Worm (Caenorhabditis elegans) whole organism, young adult: Measurements from ENCODE around the gene C06B3.7.

Experiments used
- B0035.1 ChIP-seq: sonication (generic microtip); optimal IDR thresholded peaks from 2 replicates; lab custom pipeline; 2016; ENCODE audit warnings: missing genetic modification characterization, mild to moderate bottlenecking, missing compliant biosample characterization, missing genotype, missing genetic modification reagents
- B0336.3 ChIP-seq: fragments of 200-800 bp; sonication (Bioruptor generic); IDR thresholded peaks from 2 replicates; pipeline ENCODE4 v1.3.6; 2022; ENCODE audit warnings: missing genetic modification characterization, missing compliant biosample characterization
- C06A6.2 ChIP-seq: fragments of 200-800 bp; sonication (Bioruptor generic); conservative IDR thresholded peaks from 2 replicates; pipeline ENCODE4 v1.3.6; 2022; ENCODE audit warnings: missing genetic modification characterization, missing compliant biosample characterization
- F23B12.7 ChIP-seq: sonication (generic microtip); optimal IDR thresholded peaks from 2 replicates; lab custom pipeline; 2017; ENCODE audit warnings: missing genetic modification characterization, mild to moderate bottlenecking, missing compliant biosample characterization, antibody characterized with exemption, moderate library complexity; ENCODE audit not compliant: insufficient read depth
- F39B2.1 ChIP-seq: fragments of 200-800 bp; sonication (Bioruptor generic); IDR thresholded peaks from 2 replicates; pipeline ENCODE4 v1.3.6; 2022; ENCODE audit warnings: missing genetic modification reagents, missing genetic modification characterization, missing compliant biosample characterization
- F57C9.4 ChIP-seq: sonication (generic microtip); optimal IDR thresholded peaks from 2 replicates; lab custom pipeline; 2017; ENCODE audit warnings: mild to moderate bottlenecking, missing genetic modification characterization, missing compliant biosample characterization
- T07F8.4 ChIP-seq: sonication (generic microtip); optimal IDR thresholded peaks from 2 replicates; lab custom pipeline; 2016; ENCODE audit warnings: mild to moderate bottlenecking, missing genetic modification characterization, moderate library complexity, missing compliant biosample characterization
- Y95B8A.8 ChIP-seq: fragments of 200-800 bp; sonication (Bioruptor generic); IDR thresholded peaks from 2 replicates; pipeline ENCODE4 v1.3.6; 2022; ENCODE audit warnings: missing genetic modification reagents, missing genetic modification characterization, missing compliant biosample characterization
- athp-1 ChIP-seq: sonication (generic microtip); optimal IDR thresholded peaks from 2 replicates; lab custom pipeline; 2017; ENCODE audit warnings: mild to moderate bottlenecking, missing genetic modification characterization, missing compliant biosample characterization
- attf-6 ChIP-seq: fragments of 200-800 bp; sonication (Bioruptor generic); IDR thresholded peaks from 2 replicates; pipeline ENCODE4 v1.3.6; 2022; ENCODE audit warnings: missing genetic modification reagents, missing genetic modification characterization, missing compliant biosample characterization
- bed-2 ChIP-seq: fragments of 200-800 bp; sonication (Bioruptor generic); IDR thresholded peaks from 2 replicates; pipeline ENCODE4 v1.3.6; 2022; ENCODE audit warnings: missing genetic modification reagents, missing genetic modification characterization, missing compliant biosample characterization
- ccch-3 ChIP-seq: fragments of 200-800 bp; sonication (Bioruptor generic); optimal IDR thresholded peaks from 2 replicates; lab custom pipeline; 2018; ENCODE audit warnings: mild to moderate bottlenecking, missing genetic modification characterization, missing compliant biosample characterization
- ceh-58 ChIP-seq: fragments of 200-800 bp; sonication (Bioruptor generic); IDR thresholded peaks from 2 replicates; pipeline ENCODE4 v1.3.6; 2022; ENCODE audit warnings: missing genetic modification characterization, missing compliant biosample characterization
- ceh-91 ChIP-seq: fragments of 200-800 bp; sonication (Bioruptor generic); IDR thresholded peaks from 2 replicates; pipeline ENCODE4 v1.3.6; 2022; ENCODE audit warnings: missing genetic modification reagents, missing genetic modification characterization, missing compliant biosample characterization
- egl-44 ChIP-seq: fragments of 200-800 bp; sonication (Bioruptor generic); IDR thresholded peaks from 2 replicates; pipeline ENCODE4 v1.3.6; 2022; ENCODE audit warnings: missing genetic modification reagents, missing genetic modification characterization, missing compliant biosample characterization
- egrh-3 ChIP-seq: fragments of 200-800 bp; sonication (Bioruptor generic); IDR thresholded peaks from 2 replicates; pipeline ENCODE4 v1.3.6; 2022; ENCODE audit warnings: missing genetic modification reagents, missing genetic modification characterization, missing compliant biosample characterization
- gei-17 ChIP-seq: fragments of 200-800 bp; sonication (Bioruptor generic); optimal IDR thresholded peaks from 2 replicates; lab custom pipeline; 2018; ENCODE audit warnings: mild to moderate bottlenecking, missing genetic modification characterization, missing compliant biosample characterization
- him-1 ChIP-seq: sonication (generic microtip); optimal IDR thresholded peaks from 2 replicates; lab custom pipeline; 2016; ENCODE audit warnings: missing genotype, missing genetic modification reagents, missing genetic modification characterization, missing compliant biosample characterization
- hrde-1 ChIP-seq: sonication (generic microtip); optimal IDR thresholded peaks from 2 replicates; lab custom pipeline; 2016; ENCODE audit warnings: missing genetic modification characterization, mild to moderate bottlenecking, missing compliant biosample characterization, moderate library complexity, missing genotype, missing genetic modification reagents, borderline replicate concordance
- let-526 ChIP-seq: fragments of 200-800 bp; sonication (Bioruptor generic); IDR thresholded peaks from 2 replicates; pipeline ENCODE4 v1.3.6; 2022; ENCODE audit warnings: missing genetic modification reagents, missing genetic modification characterization, missing compliant biosample characterization
- lin-26 ChIP-seq: fragments of 200-800 bp; sonication (Bioruptor generic); IDR thresholded peaks from 2 replicates; pipeline ENCODE4 v1.3.6; 2022; ENCODE audit warnings: missing genetic modification reagents, missing genetic modification characterization, missing compliant biosample characterization
- lin-40 ChIP-seq: sonication (generic microtip); optimal IDR thresholded peaks from 2 replicates; lab custom pipeline; 2016; ENCODE audit warnings: missing genetic modification characterization, mild to moderate bottlenecking, missing compliant biosample characterization, missing genotype, missing genetic modification reagents
- madf-6 ChIP-seq: fragments of 200-800 bp; sonication (Bioruptor generic); IDR thresholded peaks from 2 replicates; pipeline ENCODE4 v1.3.6; 2022; ENCODE audit warnings: missing genetic modification reagents, missing genetic modification characterization, missing compliant biosample characterization
- nfyb-1 ChIP-seq: fragments of 200-800 bp; sonication (Bioruptor generic); IDR thresholded peaks from 2 replicates; pipeline ENCODE4 v1.3.6; 2022; ENCODE audit warnings: missing genetic modification reagents, missing genetic modification characterization, missing compliant biosample characterization
- nhr-90 ChIP-seq: sonication (generic microtip); optimal IDR thresholded peaks from 2 replicates; lab custom pipeline; 2016; ENCODE audit warnings: missing genotype, mild to moderate bottlenecking, missing genetic modification characterization, missing compliant biosample characterization
- rec-8 ChIP-seq, 2 experiments: sonication (generic microtip); optimal IDR thresholded peaks; 2 replicates each; lab custom pipeline; 2016; ENCODE audit warnings: mild to moderate bottlenecking in 2 of 2, missing genetic modification characterization in 2 of 2, missing genetic modification reagents in 2 of 2, missing genotype in 2 of 2, missing biosample characterization in 1 of 2, missing compliant biosample characterization in 1 of 2, moderate library complexity in 1 of 2
- rpc-1 ChIP-seq, 2 experiments: fragments of 150-350 bp in 1 of 2; sonication (generic microtip) in 1 of 2; optimal IDR thresholded peaks; 2 replicates each; lab custom pipeline; 2014 to 2018; ENCODE audit warnings: missing biosample characterization in 1 of 2, missing genetic modification characterization in 1 of 2, missing genetic modification reagents in 1 of 2, missing genotype in 1 of 2
- snpc-1.1 ChIP-seq: sonication (generic microtip); optimal IDR thresholded peaks from 2 replicates; lab custom pipeline; 2017; ENCODE audit warnings: missing genetic modification characterization, mild to moderate bottlenecking, missing compliant biosample characterization, antibody characterized with exemption, moderate library complexity, missing genotype, missing genetic modification reagents; ENCODE audit not compliant: insufficient read depth
- tbx-9 ChIP-seq: sonication (generic microtip); optimal IDR thresholded peaks from 2 replicates; lab custom pipeline; 2016; ENCODE audit warnings: borderline replicate concordance, missing genetic modification characterization, inconsistent platforms, missing compliant biosample characterization
- tlf-1 ChIP-seq: fragments of 200-800 bp; sonication (Bioruptor generic); optimal IDR thresholded peaks from 2 replicates; lab custom pipeline; 2018; ENCODE audit warnings: mild to moderate bottlenecking, missing genetic modification characterization, missing compliant biosample characterization
- unc-62 ChIP-seq: fragments of 150-350 bp; optimal IDR thresholded peaks from 2 replicates; lab custom pipeline; 2014; ENCODE audit warnings: missing biosample characterization, missing genetic modification reagents, missing genetic modification characterization
- ztf-22 ChIP-seq: fragments of 200-800 bp; sonication (Bioruptor generic); optimal IDR thresholded peaks from 2 replicates; lab custom pipeline; 2018; ENCODE audit warnings: mild to moderate bottlenecking, missing genetic modification characterization, moderate library complexity, missing compliant biosample characterization
- ztf-25 ChIP-seq: fragments of 200-800 bp; sonication (Bioruptor generic); IDR thresholded peaks from 2 replicates; pipeline ENCODE4 v1.3.6; 2022; ENCODE audit warnings: missing genetic modification reagents, missing genetic modification characterization, missing compliant biosample characterization
- ztf-28 ChIP-seq: fragments of 200-800 bp; sonication (Bioruptor generic); IDR thresholded peaks from 2 replicates; pipeline ENCODE4 v1.3.6; 2022; ENCODE audit warnings: missing genetic modification reagents, missing genetic modification characterization, missing compliant biosample characterization
- ztf-3 ChIP-seq: fragments of 200-800 bp; sonication (Bioruptor generic); optimal IDR thresholded peaks from 2 replicates; lab custom pipeline; 2018; ENCODE audit warnings: mild to moderate bottlenecking, missing genetic modification characterization, missing compliant biosample characterization

The C06B3.7 gene

DNA sequence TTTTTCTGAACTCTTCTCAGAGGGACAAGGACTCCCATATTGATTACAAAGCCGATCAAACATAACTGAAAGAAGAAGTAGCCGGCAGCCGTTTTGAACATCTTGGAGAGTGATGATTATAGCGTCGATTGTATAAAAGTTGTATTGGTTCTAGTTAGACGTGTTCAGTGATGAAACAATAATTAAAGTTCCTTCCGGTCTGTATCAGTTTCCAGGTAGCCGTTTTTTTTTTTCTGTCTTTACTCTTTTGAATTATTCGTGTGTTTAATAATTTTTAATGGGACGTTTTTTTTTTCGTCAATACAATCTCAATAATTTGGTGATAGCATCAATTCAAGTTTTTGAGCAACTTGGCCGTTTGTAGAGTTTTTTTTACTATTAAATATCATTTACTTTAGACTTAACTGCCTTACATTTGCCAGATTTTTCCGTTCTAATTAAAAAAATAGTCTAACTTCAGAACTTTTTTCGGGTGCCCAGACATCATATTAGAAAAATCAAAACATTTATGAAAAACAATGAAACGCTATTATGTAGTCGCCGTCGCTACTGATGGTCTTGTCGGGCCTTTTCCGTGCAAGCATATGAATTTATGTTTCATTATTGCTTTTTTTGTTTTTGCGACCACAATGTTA, 37.0 kb downstream of the C06B3.7 start, which contains the start of the genes srx-10 and clec-226:
Gene srx-10, minus strand, starts transcription at position 101 of the 635 bp plus-strand sequence.
Gene clec-226, plus strand, starts transcription at position 585 of the 635 bp plus-strand sequence.
- TF ChIP-seq F23B12.7 (tag; lab: Kevin White, UChicago) (no peak), ztf-22 (GFP tag; lab: Kevin White, UChicago) (no peak), rec-8 (tag; optimal IDR thresholded peaks at IDR 0.05; lab: Kevin White, UChicago) (no peak), egrh-3 (GFP tag; lab: Robert Waterston, UW) (no peak)

DNA sequence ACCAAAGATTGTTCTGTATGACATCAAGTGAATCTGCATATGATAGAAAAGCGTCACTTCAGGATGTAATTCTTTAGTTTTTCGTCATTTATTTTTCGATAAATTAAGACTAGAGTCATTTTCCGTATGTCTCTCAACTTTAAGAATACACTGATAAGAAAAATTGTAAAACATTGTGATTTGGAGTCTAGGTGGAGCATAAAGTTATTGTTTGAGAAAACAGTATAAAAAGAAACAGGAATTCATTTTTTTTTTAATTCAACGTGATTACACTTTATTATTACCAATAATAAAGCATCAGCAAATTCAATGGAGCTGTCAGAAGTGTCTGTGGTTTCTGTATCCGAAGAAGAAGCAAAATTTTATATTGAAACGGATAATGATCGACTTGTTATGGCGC, 39.5 kb downstream of the C06B3.7 start, which contains the start of gene R10D12.6:
Gene R10D12.6, plus strand, starts transcription at position 301 of the 400 bp plus-strand sequence.
- TF ChIP-seq gei-17 (GFP tag; lab: Kevin White, UChicago) (no peak), B0336.3 (GFP tag; lab: Robert Waterston, UW) (no peak), attf-6 (no peak), C06A6.2 (no peak), Y95B8A.8 (no peak), bed-2 (no peak), lin-26 (GFP tag; lab: Robert Waterston, UW) (no peak), snpc-1.1 (tag; lab: Kevin White, UChicago) (no peak), him-1 (tag; lab: Kevin White, UChicago) (no peak), rpc-1 (optimal IDR thresholded peaks at IDR 0.05; lab: Kevin White, UChicago) (no peak), rpc-1 (tag; optimal IDR thresholded peaks at IDR 0.05; lab: Kevin White, UChicago) (no peak), F57C9.4 (tag; lab: Kevin White, UChicago) (no peak), B0035.1 (tag; lab: Kevin White, UChicago) (no peak), athp-1 (tag; lab: Kevin White, UChicago) (no peak)

DNA sequence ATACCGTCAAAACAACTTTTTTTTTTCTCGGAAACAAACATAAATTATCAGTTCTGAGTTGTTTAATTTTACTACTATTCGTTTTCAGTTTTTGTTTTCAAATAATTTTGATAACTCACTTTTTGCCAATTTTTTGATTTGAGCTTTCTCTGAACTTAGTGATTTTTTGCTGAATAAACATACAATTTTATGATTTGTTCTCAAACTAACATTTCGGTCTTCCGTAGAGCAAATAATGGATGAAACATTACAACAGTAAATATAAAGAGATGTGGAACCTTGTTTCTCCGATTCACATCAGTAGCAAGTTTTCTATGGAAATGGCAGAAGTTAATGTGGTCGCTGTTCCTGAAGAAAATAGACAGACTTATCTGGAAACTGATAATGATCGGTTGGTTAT, 40.3 kb downstream of the C06B3.7 start, which contains the start of gene R10D12.7:
Gene R10D12.7, plus strand, starts transcription at position 301 of the 400 bp plus-strand sequence.
- TF ChIP-seq ccch-3 (no peak), let-526 (GFP tag; lab: Robert Waterston, UW) (no peak), unc-62 (GFP tag; lab: Kevin White, UChicago) (no peak), madf-6 (GFP tag; lab: Robert Waterston, UW) (no peak)
- TF ChIP-seq, all 124 proteins: peak for 0

DNA sequence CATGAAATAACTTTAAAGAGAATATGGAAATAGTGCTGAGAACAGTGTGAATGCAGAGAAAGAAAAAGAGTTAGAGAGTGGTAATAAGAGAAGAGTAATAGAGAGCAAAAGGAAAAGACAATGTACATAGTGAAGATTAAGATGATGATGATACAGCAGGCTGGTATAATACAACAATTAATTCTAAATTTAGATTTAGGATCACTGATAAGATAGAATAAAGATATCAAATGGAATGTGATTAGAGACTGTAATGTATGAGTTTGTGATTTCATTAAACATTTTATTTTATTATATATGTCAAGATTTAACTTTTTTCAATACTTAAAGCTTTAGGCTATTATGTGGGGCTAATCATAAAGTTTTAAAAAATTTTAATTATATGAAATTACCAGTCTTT, 43.7 kb downstream of the C06B3.7 start, which contains the start of gene R10D12.8:
Gene R10D12.8, minus strand, starts transcription at position 101 of the 400 bp plus-strand sequence.
- no peak for TF ChIP-seq T07F8.4 (tag; lab: Kevin White, UChicago)
- TF ChIP-seq madf-6 (GFP tag; lab: Robert Waterston, UW) = no peak
- TF ChIP-seq tbx-9 = no peak
- no peak for TF ChIP-seq ceh-91 (GFP tag; lab: Robert Waterston, UW)
- no peak for TF ChIP-seq nfyb-1 (GFP tag; lab: Robert Waterston, UW)
- no peak for TF ChIP-seq attf-6
- no peak for TF ChIP-seq ztf-25 (GFP tag; lab: Robert Waterston, UW)
- no peak for TF ChIP-seq ztf-28 (GFP tag; lab: Robert Waterston, UW)
- TF ChIP-seq rpc-1 (optimal IDR thresholded peaks at IDR 0.05; lab: Kevin White, UChicago) = no peak
- TF ChIP-seq rpc-1 (tag; optimal IDR thresholded peaks at IDR 0.05; lab: Kevin White, UChicago) = no peak
- no peak for TF ChIP-seq Y95B8A.8
- TF ChIP-seq bed-2 = no peak
- TF ChIP-seq lin-40 (tag; lab: Kevin White, UChicago) = no peak
- no peak for TF ChIP-seq hrde-1 (tag; lab: Kevin White, UChicago)
- TF ChIP-seq ceh-58 (GFP tag; lab: Robert Waterston, UW) = no peak
- TF ChIP-seq F39B2.1 (GFP tag; lab: Robert Waterston, UW) = no peak
- no peak for TF ChIP-seq nhr-90 (tag; lab: Kevin White, UChicago)
- TF ChIP-seq ztf-3 (GFP tag; lab: Kevin White, UChicago) = no peak
- TF ChIP-seq tlf-1 = no peak
- no peak for TF ChIP-seq egl-44 (GFP tag; lab: Robert Waterston, UW)
